Fruit fly (Drosophila melanogaster): ENCODE data around the gene Hus1-like.

The Hus1-like gene

dm6 chr3R:4775371-4775770 lies 36.5 kb downstream of the Hus1-like start (continued):
- TF ChIP-seq fd102C (GFP tag; optimal IDR thresholded peaks at IDR 0.05): no peak
- TF ChIP-seq CG4730 (GFP tag; IDR thresholded peaks at IDR 0.05): no peak
- no peak for TF ChIP-seq CG30431 (GFP tag; optimal IDR thresholded peaks at IDR 0.05)
- no peak for TF ChIP-seq ara (GFP tag; IDR thresholded peaks at IDR 0.05)
- no peak for TF ChIP-seq corto (GFP tag; optimal IDR thresholded peaks at IDR 0.05)
- TF ChIP-seq Max (GFP tag; optimal IDR thresholded peaks at IDR 0.05): no peak
- TF ChIP-seq ash1 (GFP tag; optimal IDR thresholded peaks at IDR 0.05): no peak
- TF ChIP-seq TFAM (GFP tag; optimal IDR thresholded peaks at IDR 0.05): no peak
- peak; percentile 38 for TF ChIP-seq Hr3 (GFP tag; optimal IDR thresholded peaks at IDR 0.05)
- TF ChIP-seq CG7963 (GFP tag; IDR thresholded peaks at IDR 0.05; ENCODE audit: partially characterized antibody): no peak
- no peak for TF ChIP-seq sc (optimal IDR thresholded peaks at IDR 0.05)
- no peak for TF ChIP-seq sc (GFP tag; optimal IDR thresholded peaks at IDR 0.05)
- peak; percentile 20 for TF ChIP-seq bab2 (GFP tag; optimal IDR thresholded peaks at IDR 0.05)
- peak; percentile 23; the same call in 1 of the 2 replicates for TF ChIP-seq Bgb (GFP tag; IDR thresholded peaks at IDR 0.05; ENCODE audit: partially characterized antibody)
- TF ChIP-seq Ada2b (GFP tag; IDR thresholded peaks at IDR 0.05): peak; percentile 13; the same call in 1 of the 2 replicates
- peak; percentile 59; the same call in 1 of the 2 replicates for TF ChIP-seq slbo (GFP tag; IDR thresholded peaks at IDR 0.05)
- peak; percentile 42 for TF ChIP-seq Dp (GFP tag; optimal IDR thresholded peaks at IDR 0.05)
- TF ChIP-seq C15 (GFP tag; IDR thresholded peaks at IDR 0.05): no peak
- no peak for TF ChIP-seq Side (GFP tag; optimal IDR thresholded peaks at IDR 0.05)
- peak; percentile 57 for TF ChIP-seq Hmr (GFP tag; optimal IDR thresholded peaks at IDR 0.05)
- TF ChIP-seq D (optimal IDR thresholded peaks at IDR 0.05): no peak
- no peak for TF ChIP-seq D (GFP tag; optimal IDR thresholded peaks at IDR 0.05)
- no peak for TF ChIP-seq CG31224 (GFP tag; IDR thresholded peaks at IDR 0.05)
- TF ChIP-seq CG11696 (GFP tag; IDR thresholded peaks at IDR 0.05): no peak
- no peak for TF ChIP-seq B-H2 (GFP tag; optimal IDR thresholded peaks at IDR 0.05)
- no peak for TF ChIP-seq CG31365 (tag; optimal IDR thresholded peaks at IDR 0.05)
- TF ChIP-seq Sox102F (GFP tag; optimal IDR thresholded peaks at IDR 0.05): peak; percentile 47
- no peak for TF ChIP-seq CTCF (GFP tag; optimal IDR thresholded peaks at IDR 0.05)
- TF ChIP-seq HLH3B (GFP tag; IDR thresholded peaks at IDR 0.05): no peak
- no peak for TF ChIP-seq CG18599 (GFP tag; optimal IDR thresholded peaks at IDR 0.05)
- peak; percentile 91 for TF ChIP-seq CG7357 (GFP tag; IDR thresholded peaks at IDR 0.05)
- TF ChIP-seq mam (GFP tag; optimal IDR thresholded peaks at IDR 0.05): peak; percentile 24
- peak; percentile 53 for TF ChIP-seq Meics (GFP tag; optimal IDR thresholded peaks at IDR 0.05)
- no peak for TF ChIP-seq CG31388 (GFP tag; optimal IDR thresholded peaks at IDR 0.05)
- no peak for TF ChIP-seq CG17568 (GFP tag; optimal IDR thresholded peaks at IDR 0.05)
- TF ChIP-seq CG3065 (GFP tag; optimal IDR thresholded peaks at IDR 0.05): no peak
- TF ChIP-seq Deaf1 (tag; optimal IDR thresholded peaks at IDR 0.05): no peak
- TF ChIP-seq dati (GFP tag; IDR thresholded peaks at IDR 0.05): no peak
- peak; percentile 11 for TF ChIP-seq ewg (GFP tag; optimal IDR thresholded peaks at IDR 0.05)
- TF ChIP-seq Atf3 (GFP tag; optimal IDR thresholded peaks at IDR 0.05): no peak
- peak; percentile 96 for TF ChIP-seq ssp (GFP tag; IDR thresholded peaks at IDR 0.05)
- no peak for TF ChIP-seq CG17912 (GFP tag; optimal IDR thresholded peaks at IDR 0.05)
- TF ChIP-seq fd3F (GFP tag; optimal IDR thresholded peaks at IDR 0.05): peak; percentile 28
- no peak for TF ChIP-seq cg (GFP tag; optimal IDR thresholded peaks at IDR 0.05)
- TF ChIP-seq her (GFP tag; optimal IDR thresholded peaks at IDR 0.05): peak; percentile 98
- peak; percentile 22; the same call in 1 of the 2 replicates for TF ChIP-seq CG10366 (GFP tag; IDR thresholded peaks at IDR 0.05)
- peak; percentile 37 for TF ChIP-seq lilli (GFP tag; optimal IDR thresholded peaks at IDR 0.05)
- TF ChIP-seq Ets65A (GFP tag): no peak
- TF ChIP-seq Taf1 (GFP tag; IDR thresholded peaks at IDR 0.05): no peak
- TF ChIP-seq onecut (GFP tag; IDR thresholded peaks at IDR 0.05): peak; percentile 23; the same call in 1 of the 2 replicates
- no peak for TF ChIP-seq Lim3 (GFP tag; IDR thresholded peaks at IDR 0.05)
- peak; percentile 17 for TF ChIP-seq CG8944 (GFP tag; optimal IDR thresholded peaks at IDR 0.05)
- no peak for TF ChIP-seq bbx (GFP tag; IDR thresholded peaks at IDR 0.05; ENCODE audit: partially characterized antibody)
